Fruit fly (Drosophila melanogaster) whole organism, pupa: ENCODE results near the gene Ppt1.
A peak's percentile ranks its signal among the peaks of the same experiment; 100 is the strongest.

Experiments used
- CG10348 ChIP-seq: fragments of 200-800 bp; sonication (Bioruptor generic); IDR thresholded peaks from 2 replicates; pipeline ENCODE4 v1.3.6; 2022; ENCODE audit warnings: missing biosample characterization, missing genetic modification characterization
- CG12605 ChIP-seq: fragments of 200-800 bp; sonication (Bioruptor generic); IDR thresholded peaks from 2 replicates; pipeline ENCODE4 v1.3.6; 2022; ENCODE audit warnings: missing biosample characterization, missing genetic modification characterization
- CG13204 ChIP-seq: fragments of 200-800 bp; sonication (Bioruptor generic); optimal IDR thresholded peaks from 2 replicates; lab custom pipeline; 2018; ENCODE audit warnings: missing biosample characterization, mild to moderate bottlenecking, missing genetic modification characterization, moderate library complexity
- CG14655 ChIP-seq: fragments of 200-800 bp; sonication (Bioruptor generic); optimal IDR thresholded peaks from 3 replicates; lab custom pipeline; 2017; ENCODE audit warnings: mild to moderate bottlenecking, missing biosample characterization, missing genetic modification reagents, missing genetic modification characterization
- CG15710 ChIP-seq: fragments of 200-800 bp; sonication (Bioruptor generic); optimal IDR thresholded peaks from 2 replicates; lab custom pipeline; 2018; ENCODE audit warnings: missing biosample characterization, mild to moderate bottlenecking, missing genetic modification characterization, moderate library complexity
- CG17806 ChIP-seq: fragments of 200-800 bp; sonication (Bioruptor generic); optimal IDR thresholded peaks from 2 replicates; lab custom pipeline; 2018; ENCODE audit warnings: missing biosample characterization, mild to moderate bottlenecking, missing genetic modification characterization, moderate library complexity
- CG32121 ChIP-seq: fragments of 200-800 bp; sonication (Bioruptor generic); IDR thresholded peaks from 2 replicates; pipeline ENCODE4 v1.3.6; 2022; ENCODE audit warnings: missing biosample characterization, missing genetic modification characterization
- CG34367 ChIP-seq: fragments of 200-800 bp; sonication (Bioruptor generic); optimal IDR thresholded peaks from 2 replicates; lab custom pipeline; 2018; ENCODE audit warnings: missing biosample characterization, mild to moderate bottlenecking, missing genetic modification characterization
- CG4496 ChIP-seq: fragments of 200-800 bp; sonication (Bioruptor generic); IDR thresholded peaks from 3 replicates; pipeline ENCODE4 v1.3.6; 2022; ENCODE audit warnings: missing biosample characterization, missing genetic modification characterization
- CG8159 ChIP-seq: fragments of 200-800 bp; sonication (Bioruptor generic); optimal IDR thresholded peaks from 3 replicates; lab custom pipeline; 2018; ENCODE audit warnings: missing biosample characterization, mild to moderate bottlenecking, missing genetic modification characterization, moderate library complexity
- CG8301 ChIP-seq: fragments of 200-800 bp; sonication (Bioruptor generic); optimal IDR thresholded peaks from 2 replicates; lab custom pipeline; 2018; ENCODE audit warnings: missing biosample characterization, mild to moderate bottlenecking, missing genetic modification characterization
- CG9948 ChIP-seq: fragments of 200-800 bp; sonication (Bioruptor generic); optimal IDR thresholded peaks from 2 replicates; lab custom pipeline; 2018; ENCODE audit warnings: missing biosample characterization, mild to moderate bottlenecking, missing genetic modification characterization, moderate library complexity
- D1 ChIP-seq: fragments of 200-800 bp; sonication (Bioruptor generic); optimal IDR thresholded peaks from 2 replicates; lab custom pipeline; 2018; ENCODE audit warnings: missing biosample characterization, mild to moderate bottlenecking, missing genetic modification characterization, moderate library complexity
- EcR ChIP-seq: fragments of 200-800 bp; sonication (Bioruptor generic); optimal IDR thresholded peaks from 3 replicates; lab custom pipeline; 2019; ENCODE audit warnings: missing biosample characterization, missing genetic modification characterization, mild to moderate bottlenecking, moderate library complexity, missing genetic modification reagents
- Ets98B ChIP-seq: fragments of 200-800 bp; sonication (Bioruptor generic); IDR thresholded peaks from 2 replicates; pipeline ENCODE4 v1.3.6; 2022; ENCODE audit warnings: missing biosample characterization, missing genetic modification characterization
- Pif1A ChIP-seq: fragments of 200-800 bp; sonication (Bioruptor generic); optimal IDR thresholded peaks from 3 replicates; lab custom pipeline; 2016; ENCODE audit warnings: missing biosample characterization, missing genetic modification characterization
- Pif1B ChIP-seq: fragments of 200-800 bp; sonication (Bioruptor generic); optimal IDR thresholded peaks from 3 replicates; lab custom pipeline; 2016; ENCODE audit warnings: missing biosample characterization, missing genetic modification characterization
- Snoo ChIP-seq: fragments of 200-800 bp; sonication (Bioruptor generic); optimal IDR thresholded peaks from 3 replicates; lab custom pipeline; 2017; ENCODE audit warnings: missing biosample characterization, mild to moderate bottlenecking, missing genetic modification characterization, inconsistent platforms
- fd96Ca ChIP-seq: fragments of 200-800 bp; sonication (Bioruptor generic); IDR thresholded peaks from 3 replicates; pipeline ENCODE4 v1.3.6; 2022; ENCODE audit warnings: missing biosample characterization, missing genetic modification characterization
- gl ChIP-seq: fragments of 200-800 bp; sonication (Bioruptor generic); optimal IDR thresholded peaks from 2 replicates; lab custom pipeline; 2018; ENCODE audit warnings: missing biosample characterization, mild to moderate bottlenecking, missing genetic modification characterization
- rn ChIP-seq: fragments of 200-800 bp; sonication (Bioruptor generic); IDR thresholded peaks from 2 replicates; pipeline ENCODE4 v1.3.6; 2022; ENCODE audit warnings: missing biosample characterization, missing genetic modification characterization

The Ppt1 gene

DNA sequence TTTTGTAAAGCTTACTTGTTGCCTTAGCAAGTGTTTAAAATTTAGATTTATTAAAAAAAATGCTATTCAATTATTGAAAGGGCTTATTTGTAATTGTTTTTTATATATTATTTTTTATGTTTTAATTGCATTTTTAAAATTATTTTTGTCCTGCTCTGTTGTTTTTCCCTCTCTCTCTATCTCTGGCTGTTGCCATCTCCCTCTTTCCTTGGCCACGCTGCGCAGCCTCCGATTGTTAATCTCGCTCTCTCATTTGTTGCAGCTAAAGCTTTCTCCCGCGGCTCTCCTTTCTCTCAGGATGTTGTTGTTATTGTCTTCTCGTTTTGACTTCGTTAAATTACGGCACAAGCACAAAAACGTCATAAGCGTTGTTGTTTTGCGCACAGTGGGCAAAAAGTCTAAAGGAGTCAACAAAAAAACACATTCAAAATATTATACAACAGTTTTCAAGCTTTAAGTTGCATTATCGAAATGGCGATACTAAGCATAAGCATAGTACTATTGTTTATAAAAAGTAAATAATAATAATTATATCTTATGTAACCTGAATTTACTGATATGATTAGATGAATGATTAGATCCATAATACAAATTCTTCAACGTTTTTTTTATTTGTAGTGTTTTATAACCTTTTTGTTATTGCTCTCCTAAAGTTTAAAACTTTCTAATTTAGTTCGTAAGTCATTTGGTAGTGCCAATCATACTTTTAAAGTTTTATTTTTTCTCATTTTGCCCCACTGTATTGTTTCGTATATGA is 4.2 kb upstream of the Ppt1 start:
- no peak for TF ChIP-seq CG32121 (GFP tag; lab: Robert Waterston, UW)
- TF ChIP-seq CG4496 (GFP tag; lab: Robert Waterston, UW) = no peak
- no peak for TF ChIP-seq Pif1B (GFP tag; lab: Kevin White, UChicago)
- TF ChIP-seq CG8301 = no peak
- no peak for TF ChIP-seq Snoo (tag; lab: Kevin White, UChicago)
- TF ChIP-seq CG8159 = peak; percentile 36
- no peak for TF ChIP-seq CG14655 (GFP tag; lab: Kevin White, UChicago)
- TF ChIP-seq CG13204 (GFP tag; lab: Kevin White, UChicago) = no peak
- peak; percentile 1 for TF ChIP-seq CG9948

DNA sequence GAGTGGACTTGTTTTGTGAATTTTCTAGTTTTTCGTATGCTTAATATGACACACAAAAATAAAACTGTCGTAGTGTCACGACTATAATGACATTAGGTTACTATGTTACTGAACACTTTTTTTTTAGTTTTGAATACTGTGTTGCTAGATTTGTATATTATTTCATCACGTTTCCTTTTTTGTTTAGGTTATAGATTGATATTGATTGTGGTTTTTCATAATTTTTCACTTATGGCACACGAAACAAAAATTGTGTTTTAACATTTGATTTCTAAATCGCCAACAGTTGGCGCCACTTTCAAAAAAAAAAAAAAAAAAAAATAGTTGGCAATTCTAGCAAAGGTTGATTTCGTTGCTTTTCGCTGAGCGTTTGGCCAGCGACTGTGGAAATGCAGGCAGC is 3.5 kb upstream of the Ppt1 start, which contains the start of gene CG11294:
CG11294 (minus strand) TSS at position 101 of the 400 bp plus-strand sequence.
- TF ChIP-seq CG13204 (GFP tag; lab: Kevin White, UChicago) = no peak
- TF ChIP-seq rn (GFP tag; lab: Robert Waterston, UW) = no peak
- TF ChIP-seq, all 21 proteins: peak for 0

DNA sequence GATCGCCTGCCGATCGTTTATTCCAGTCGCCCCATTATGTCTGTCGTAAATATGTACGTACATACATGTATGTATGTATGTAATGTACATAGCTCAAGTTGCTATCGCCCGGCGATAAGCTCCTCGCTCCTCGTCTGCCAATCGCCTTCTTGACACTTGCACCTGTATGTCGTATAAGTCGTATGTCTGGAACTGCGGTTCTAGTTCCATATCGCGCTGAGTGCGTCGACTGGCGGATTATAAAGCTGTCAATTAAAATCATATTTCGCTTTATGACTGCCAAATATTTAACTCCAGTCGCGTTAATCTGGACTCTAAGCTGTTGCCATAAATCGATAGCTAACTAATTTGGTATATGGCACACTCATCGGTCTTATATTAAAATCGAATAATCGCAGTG is 4.6 kb downstream of the Ppt1 start:
- no peak for TF ChIP-seq CG8301
- TF ChIP-seq CG8159 = no peak
- TF ChIP-seq CG4496 (GFP tag; lab: Robert Waterston, UW) = 0 out of 3 replicates have a peak, but pooled peaks have one; percentile 15

DNA sequence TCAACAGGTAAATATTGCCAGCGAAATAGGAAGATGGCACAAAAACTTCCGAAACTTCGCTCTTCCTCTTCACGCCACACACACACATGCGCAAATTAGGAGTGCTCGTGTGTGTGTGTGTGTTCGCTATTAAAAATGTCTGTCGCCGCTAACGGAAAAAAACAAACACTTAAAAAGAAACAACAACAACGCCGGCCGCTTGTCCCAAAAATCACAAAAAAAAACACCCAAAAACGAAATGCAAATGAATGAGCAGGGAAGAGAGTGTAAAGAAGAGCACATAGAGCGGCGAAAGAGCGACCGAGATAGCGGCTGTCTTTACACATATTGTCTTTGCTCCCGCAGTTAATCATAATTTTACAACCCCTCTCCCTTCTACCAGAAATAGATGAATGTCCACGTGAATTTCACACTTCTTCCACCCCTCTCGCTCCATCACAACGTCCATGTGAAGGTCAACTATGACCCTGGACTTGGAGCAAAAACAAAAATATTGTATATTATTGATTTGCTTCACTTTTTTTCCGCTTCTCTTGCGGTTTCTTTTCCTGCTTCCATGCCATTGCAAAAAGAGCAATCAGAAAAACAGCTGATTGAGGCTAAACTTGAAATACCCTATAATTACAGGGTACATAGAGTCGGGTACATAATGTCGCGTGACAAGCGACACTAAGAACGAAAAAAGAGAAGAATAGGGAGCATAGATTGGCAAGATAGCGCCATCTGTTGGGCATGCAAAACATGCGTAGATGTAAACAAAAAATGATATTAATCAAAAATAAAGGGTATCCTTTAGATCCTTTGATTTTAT is 8.0 kb downstream of the Ppt1 start:
- TF ChIP-seq Ets98B (GFP tag; lab: Robert Waterston, UW) = peak; percentile 27; the same call in 1 of the 2 replicates
- peak; percentile 26; the same call in 1 of the 2 replicates for TF ChIP-seq CG12605 (GFP tag; lab: Robert Waterston, UW)
- TF ChIP-seq CG14655 (GFP tag; lab: Kevin White, UChicago) = no peak
- no peak for TF ChIP-seq CG8301
- no peak for TF ChIP-seq CG15710 (tag; lab: Kevin White, UChicago)
- TF ChIP-seq fd96Ca = no peak
- no peak for TF ChIP-seq gl
- TF ChIP-seq CG32121 (GFP tag; lab: Robert Waterston, UW) = peak; percentile 51
- no peak for TF ChIP-seq D1
- TF ChIP-seq CG4496 (GFP tag; lab: Robert Waterston, UW) = peak; percentile 37; the same call in 1 of the 3 replicates
- TF ChIP-seq CG8159 = no peak
- TF ChIP-seq EcR = no peak

DNA sequence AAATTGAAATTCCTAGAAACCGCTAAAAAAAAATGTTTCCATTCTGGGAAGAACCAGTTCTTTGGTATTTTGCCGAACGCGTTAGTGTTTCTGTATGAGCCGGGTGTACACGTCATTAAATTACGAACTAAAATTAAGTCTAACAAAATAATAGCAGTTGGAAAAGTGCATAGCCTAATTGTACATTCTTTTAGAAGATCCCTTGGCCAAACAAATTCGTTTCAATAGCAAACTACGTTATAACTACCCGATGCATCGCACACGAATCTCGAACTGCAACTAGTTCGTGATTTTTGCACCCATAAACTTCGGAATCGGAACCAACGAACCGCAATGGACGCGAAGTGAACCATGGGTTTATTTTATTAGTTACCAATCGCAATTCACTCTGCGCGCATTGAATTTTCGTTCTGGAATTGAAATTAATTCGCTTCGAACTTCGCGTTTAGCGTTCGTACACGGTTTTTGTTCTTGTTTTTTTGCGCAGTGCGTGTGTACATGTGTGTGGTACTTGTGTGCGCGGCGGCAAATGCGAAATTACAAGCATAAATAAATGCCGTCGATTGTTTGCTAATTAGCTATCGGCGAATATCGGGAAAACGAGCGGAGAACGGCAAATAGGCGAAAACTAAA is 8.7 kb downstream of the Ppt1 start, which contains the start of gene CAH3:
CAH3 (plus strand) TSS at position 64 of the 633 bp plus-strand sequence.
- TF ChIP-seq CG8301 = peak; percentile 95
- TF ChIP-seq CG10348 = peak; percentile 58; the same call in 1 of the 2 replicates
- peak; percentile 84 for TF ChIP-seq CG13204 (GFP tag; lab: Kevin White, UChicago)
- TF ChIP-seq EcR = peak; percentile 33
- peak; percentile 94 for TF ChIP-seq Snoo (tag; lab: Kevin White, UChicago)
- peak; percentile 93 for TF ChIP-seq CG32121 (GFP tag; lab: Robert Waterston, UW)
- peak; percentile 95 for TF ChIP-seq Ets98B (GFP tag; lab: Robert Waterston, UW)
- TF ChIP-seq CG9948 = peak; percentile 93
- peak; percentile 95 for TF ChIP-seq Pif1A (GFP tag; lab: Kevin White, UChicago)
- TF ChIP-seq gl = peak; percentile 94
- TF ChIP-seq CG17806 (tag; lab: Kevin White, UChicago) = peak; percentile 93
- peak; percentile 94 for TF ChIP-seq Pif1B (GFP tag; lab: Kevin White, UChicago)
- peak; percentile 96 for TF ChIP-seq CG14655 (GFP tag; lab: Kevin White, UChicago)
- TF ChIP-seq CG34367 = peak; percentile 96
- TF ChIP-seq D1 = peak; percentile 72
- peak; percentile 95 for TF ChIP-seq CG8159
- peak; percentile 92 for TF ChIP-seq CG12605 (GFP tag; lab: Robert Waterston, UW)
- TF ChIP-seq fd96Ca = peak; percentile 97
- peak; percentile 81 for TF ChIP-seq rn (GFP tag; lab: Robert Waterston, UW)
- peak; percentile 95 for TF ChIP-seq CG4496 (GFP tag; lab: Robert Waterston, UW)
- TF ChIP-seq CG15710 (tag; lab: Kevin White, UChicago) = peak; percentile 96

DNA sequence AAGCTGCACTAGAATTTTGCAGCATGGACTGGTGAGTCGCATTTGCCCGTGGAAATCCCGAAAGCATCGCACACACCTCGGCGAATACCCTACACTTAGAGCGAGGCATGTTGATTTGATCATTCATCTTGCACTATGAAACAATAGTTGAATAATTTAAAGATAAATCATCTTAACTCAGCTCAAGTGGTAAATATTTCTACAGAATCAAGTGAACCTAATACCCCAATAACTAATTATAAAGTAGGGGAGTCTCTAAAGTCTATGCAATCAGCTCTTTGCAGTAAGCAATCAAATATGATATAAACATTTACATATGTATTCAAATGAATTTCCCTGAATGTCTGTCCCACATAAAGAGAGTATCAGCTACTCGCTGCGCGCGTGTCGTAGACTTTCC is 12.6 kb downstream of the Ppt1 start:
- TF ChIP-seq CG4496 (GFP tag; lab: Robert Waterston, UW) (peak; percentile 58), Pif1A (GFP tag; lab: Kevin White, UChicago) (peak; percentile 89), CG12605 (GFP tag; lab: Robert Waterston, UW) (no peak), CG15710 (tag; lab: Kevin White, UChicago) (no peak), CG17806 (tag; lab: Kevin White, UChicago) (peak; percentile 4), CG8159 (peak; percentile 34), Ets98B (GFP tag; lab: Robert Waterston, UW) (peak; percentile 57), fd96Ca (no peak), CG32121 (GFP tag; lab: Robert Waterston, UW) (peak; percentile 88), Pif1B (GFP tag; lab: Kevin White, UChicago) (peak; percentile 85), gl (no peak), D1 (no peak), CG14655 (GFP tag; lab: Kevin White, UChicago) (no peak), CG8301 (peak; percentile 31), Snoo (tag; lab: Kevin White, UChicago) (peak; percentile 85)
- TF ChIP-seq, all 21 proteins: peak for 9
